Worm (Caenorhabditis elegans) whole organism, late embryonic: ENCODE results near the gene ins-1.

ENCODE experiments used
- ceh-18 ChIP-seq: sonication (generic microtip); optimal IDR thresholded peaks from 2 replicates; lab custom pipeline; 2016; ENCODE audit warnings: missing genetic modification characterization, missing compliant biosample characterization
- ceh-24 ChIP-seq: sonication (generic microtip); optimal IDR thresholded peaks from 2 replicates; lab custom pipeline; 2016; ENCODE audit warnings: mild to moderate bottlenecking, missing genetic modification characterization, missing compliant biosample characterization
- fax-1 ChIP-seq: sonication (generic microtip); optimal IDR thresholded peaks from 2 replicates; lab custom pipeline; 2016; ENCODE audit warnings: missing genotype, missing genetic modification characterization, missing compliant biosample characterization
- gmeb-2 ChIP-seq: sonication (generic microtip); optimal IDR thresholded peaks from 2 replicates; lab custom pipeline; 2016; ENCODE audit warnings: missing genetic modification characterization, inconsistent platforms, missing compliant biosample characterization
- hlh-15 ChIP-seq: sonication (generic microtip); optimal IDR thresholded peaks from 2 replicates; lab custom pipeline; 2016; ENCODE audit warnings: missing genetic modification characterization, missing compliant biosample characterization
- nfya-1 ChIP-seq: sonication (generic microtip); optimal IDR thresholded peaks from 2 replicates; lab custom pipeline; 2017; ENCODE audit warnings: missing genetic modification characterization, mild to moderate bottlenecking, missing compliant biosample characterization, antibody characterized with exemption, moderate library complexity
- odd-2 ChIP-seq: sonication (generic microtip); optimal IDR thresholded peaks from 2 replicates; lab custom pipeline; 2017; ENCODE audit warnings: antibody characterized with exemption, mild to moderate bottlenecking, missing genetic modification characterization, missing compliant biosample characterization
- pha-4 ChIP-seq: fragments of 150-350 bp; optimal IDR thresholded peaks from 2 replicates; lab custom pipeline; 2018; ENCODE audit warnings: missing biosample characterization, missing genetic modification reagents, missing genetic modification characterization

DNA sequence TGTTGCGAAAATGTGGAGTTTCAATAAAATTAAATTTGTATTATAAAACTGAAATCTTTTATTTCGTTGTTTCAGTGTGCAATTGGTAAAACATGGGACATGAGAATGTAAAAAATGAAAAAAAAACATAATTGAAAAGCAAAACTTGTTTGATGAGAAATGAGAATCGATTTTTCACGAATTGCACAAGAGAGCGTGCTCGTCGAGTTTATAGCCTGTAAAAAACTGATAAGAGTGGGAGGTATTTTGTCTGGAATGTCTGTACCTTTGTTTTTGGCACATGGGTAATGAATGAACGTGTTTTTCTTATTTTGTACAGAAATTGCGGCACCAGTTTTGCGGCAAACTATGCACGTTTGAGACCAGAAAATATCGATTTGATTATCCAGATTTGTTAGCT, 46.1 kb downstream of the ins-1 start:
- TF ChIP-seq hlh-15 (tag; lab: Kevin White, UChicago), result no peak
- no peak for TF ChIP-seq fax-1 (tag; lab: Kevin White, UChicago)
- no peak for TF ChIP-seq pha-4
- TF ChIP-seq gmeb-2 (tag; lab: Kevin White, UChicago), result no peak
- TF ChIP-seq odd-2 (tag; lab: Kevin White, UChicago), result no peak
- no peak for TF ChIP-seq nfya-1 (tag; lab: Kevin White, UChicago)
- TF ChIP-seq ceh-24 (tag; lab: Kevin White, UChicago), result no peak
- TF ChIP-seq ceh-18 (tag; lab: Kevin White, UChicago), result no peak
